Fruit fly (Drosophila melanogaster) whole organism, embryonic: ENCODE measurements around the gene COX7AL2.

Experiments used
- Atf-2 ChIP-seq: fragments of 200-800 bp; sonication (Bioruptor generic); optimal IDR thresholded peaks from 2 replicates; lab custom pipeline; 2016; ENCODE audit warnings: missing biosample characterization, missing genetic modification characterization
- C15 ChIP-seq: fragments of 200-800 bp; sonication (Bioruptor generic); IDR thresholded peaks from 3 replicates; pipeline ENCODE4 v1.3.6; 2022; ENCODE audit warnings: missing biosample characterization, missing genetic modification characterization
- CG11085 ChIP-seq: fragments of 200-800 bp; sonication (Bioruptor generic); IDR thresholded peaks from 2 replicates; pipeline ENCODE4 v1.3.6; 2022; ENCODE audit warnings: missing biosample characterization, missing genetic modification characterization
- CG11093 ChIP-seq: fragments of 200-800 bp; sonication (Bioruptor generic); IDR thresholded peaks from 3 replicates; pipeline ENCODE4 v1.3.6; 2022; ENCODE audit warnings: missing biosample characterization, missing genetic modification characterization
- CG12391 ChIP-seq: fragments of 200-800 bp; sonication (Bioruptor generic); optimal IDR thresholded peaks from 3 replicates; lab custom pipeline; 2018; ENCODE audit warnings: missing biosample characterization, mild to moderate bottlenecking, missing genetic modification characterization, moderate library complexity
- CG12659 ChIP-seq: fragments of 200-800 bp; sonication (Bioruptor generic); optimal IDR thresholded peaks from 3 replicates; lab custom pipeline; 2017; ENCODE audit warnings: mild to moderate bottlenecking, missing biosample characterization, missing genetic modification reagents, missing genetic modification characterization
- CG15269 ChIP-seq: fragments of 200-800 bp; sonication (Bioruptor generic); optimal IDR thresholded peaks from 2 replicates; lab custom pipeline; 2018; ENCODE audit warnings: missing biosample characterization, mild to moderate bottlenecking, missing genetic modification characterization, moderate library complexity
- CG15601 ChIP-seq: fragments of 200-800 bp; sonication (Bioruptor generic); optimal IDR thresholded peaks from 3 replicates; lab custom pipeline; 2019; ENCODE audit warnings: missing biosample characterization, mild to moderate bottlenecking, missing genetic modification characterization, moderate library complexity
- CG17568 ChIP-seq: fragments of 200-800 bp; sonication (Bioruptor generic); optimal IDR thresholded peaks from 2 replicates; lab custom pipeline; 2018; ENCODE audit warnings: missing biosample characterization, mild to moderate bottlenecking, missing genetic modification characterization, moderate library complexity
- CG2712 ChIP-seq: fragments of 200-800 bp; optimal IDR thresholded peaks from 3 replicates; lab custom pipeline; 2019; ENCODE audit warnings: missing biosample characterization, mild to moderate bottlenecking, missing genetic modification characterization, moderate library complexity
- CG30431 ChIP-seq: fragments of 200-800 bp; sonication (Bioruptor generic); optimal IDR thresholded peaks from 2 replicates; lab custom pipeline; 2017; ENCODE audit warnings: missing biosample characterization, missing genetic modification characterization
- CG31365 ChIP-seq: fragments of 200-800 bp; sonication (Bioruptor generic); optimal IDR thresholded peaks from 2 replicates; lab custom pipeline; 2018; ENCODE audit warnings: missing biosample characterization, mild to moderate bottlenecking, missing genetic modification characterization
- CG4282 ChIP-seq: fragments of 200-800 bp; sonication (Bioruptor generic); optimal IDR thresholded peaks from 2 replicates; lab custom pipeline; 2016; ENCODE audit warnings: missing biosample characterization, missing genetic modification characterization
- CG6175 ChIP-seq: fragments of 200-800 bp; sonication (Bioruptor generic); IDR thresholded peaks from 3 replicates; pipeline ENCODE4 v1.3.6; 2022; ENCODE audit warnings: missing biosample characterization, missing genetic modification characterization
- CG6654 ChIP-seq: fragments of 200-800 bp; sonication (Bioruptor generic); optimal IDR thresholded peaks from 2 replicates; lab custom pipeline; 2017; ENCODE audit warnings: missing biosample characterization, mild to moderate bottlenecking, missing genetic modification characterization
- CG7271 ChIP-seq: fragments of 200-800 bp; sonication (Bioruptor generic); optimal IDR thresholded peaks from 2 replicates; lab custom pipeline; 2018; ENCODE audit warnings: missing biosample characterization, mild to moderate bottlenecking, missing genetic modification characterization, moderate library complexity
- CG7357 ChIP-seq: fragments of 200-800 bp; sonication (Bioruptor generic); IDR thresholded peaks from 3 replicates; pipeline ENCODE4 v1.3.6; 2022; ENCODE audit warnings: missing biosample characterization, missing genetic modification characterization
- CG7839 ChIP-seq: fragments of 200-800 bp; sonication (Bioruptor generic); optimal IDR thresholded peaks from 3 replicates; lab custom pipeline; 2018; ENCODE audit warnings: missing biosample characterization, mild to moderate bottlenecking, missing genetic modification characterization, moderate library complexity
- Camta ChIP-seq: fragments of 200-800 bp; sonication (Bioruptor generic); optimal IDR thresholded peaks from 2 replicates; lab custom pipeline; 2016; ENCODE audit warnings: missing biosample characterization, missing genetic modification characterization
- Dip2 ChIP-seq: fragments of 200-800 bp; sonication (Bioruptor generic); IDR thresholded peaks from 2 replicates; pipeline ENCODE4 v1.3.6; 2022; ENCODE audit warnings: missing biosample characterization, missing genetic modification characterization
- Dll ChIP-seq: fragments of 200-800 bp; sonication (Bioruptor generic); IDR thresholded peaks from 4 replicates; pipeline ENCODE4 v1.3.6; 2022; ENCODE audit warnings: missing biosample characterization, missing genetic modification characterization; ENCODE audit not compliant: partially characterized antibody
- Jarid2 ChIP-seq: fragments of 200-800 bp; sonication (Bioruptor generic); optimal IDR thresholded peaks from 3 replicates; lab custom pipeline; 2017; ENCODE audit warnings: mild to moderate bottlenecking, missing biosample characterization, missing genetic modification reagents, missing genetic modification characterization
- Kr ChIP-seq: fragments of 200-800 bp; sonication (Bioruptor generic); optimal IDR thresholded peaks from 2 replicates; lab custom pipeline; 2017; ENCODE audit warnings: missing biosample characterization, mild to moderate bottlenecking, missing genetic modification characterization
- Max ChIP-seq: fragments of 200-800 bp; sonication (Bioruptor generic); optimal IDR thresholded peaks from 2 replicates; lab custom pipeline; 2016; ENCODE audit warnings: missing biosample characterization, mild to moderate bottlenecking, missing genetic modification characterization
- Myb ChIP-seq: fragments of 200-800 bp; sonication (Bioruptor generic); optimal IDR thresholded peaks from 2 replicates; lab custom pipeline; 2016; ENCODE audit warnings: missing biosample characterization, missing genetic modification characterization
- Neu2 ChIP-seq: fragments of 200-800 bp; sonication (Bioruptor generic); optimal IDR thresholded peaks from 3 replicates; lab custom pipeline; 2016; ENCODE audit warnings: missing biosample characterization, missing genetic modification characterization, borderline replicate concordance
- Six4 ChIP-seq: fragments of 200-800 bp; sonication (Bioruptor generic); optimal IDR thresholded peaks from 2 replicates; lab custom pipeline; 2016; ENCODE audit warnings: missing biosample characterization, missing genetic modification characterization
- Spps ChIP-seq: fragments of 200-800 bp; sonication (Bioruptor generic); optimal IDR thresholded peaks from 2 replicates; lab custom pipeline; 2018; ENCODE audit warnings: missing biosample characterization, mild to moderate bottlenecking, missing genetic modification characterization
- Trl ChIP-seq, 3 experiments: fragments of >200 bp in 2 of 3; fragments of 200-800 bp in 1 of 3; sonication (Bioruptor generic) in 1 of 3; optimal IDR thresholded peaks; 2 replicates in 1 of 3; 3 replicates in 2 of 3; lab custom pipeline; 2016 to 2017; ENCODE audit warnings: missing biosample characterization in 1 of 3, missing genetic modification characterization in 1 of 3
- Usf ChIP-seq: fragments of 200-800 bp; sonication (Bioruptor generic); optimal IDR thresholded peaks from 2 replicates; lab custom pipeline; 2017; ENCODE audit warnings: missing genotype, missing biosample characterization, missing genetic modification characterization
- Xbp1 ChIP-seq: fragments of 200-800 bp; sonication (Bioruptor generic); optimal IDR thresholded peaks from 3 replicates; lab custom pipeline; 2016; ENCODE audit warnings: missing biosample characterization, mild to moderate bottlenecking, missing genetic modification characterization
- ato ChIP-seq: fragments of 200-800 bp; sonication (Bioruptor generic); IDR thresholded peaks from 2 replicates; pipeline ENCODE4 v1.3.6; 2022; ENCODE audit warnings: missing biosample characterization, missing genetic modification characterization; ENCODE audit not compliant: partially characterized antibody
- bbx ChIP-seq: fragments of 200-800 bp; sonication (Bioruptor generic); IDR thresholded peaks from 2 replicates; pipeline ENCODE4 v1.3.6; 2022; ENCODE audit warnings: missing biosample characterization, missing genetic modification characterization; ENCODE audit not compliant: partially characterized antibody
- gcm ChIP-seq: fragments of 200-800 bp; sonication (Bioruptor generic); optimal IDR thresholded peaks from 2 replicates; lab custom pipeline; 2019; ENCODE audit warnings: missing biosample characterization, mild to moderate bottlenecking, missing genetic modification characterization, moderate library complexity
- grn ChIP-seq: fragments of 200-800 bp; sonication (Bioruptor generic); optimal IDR thresholded peaks from 3 replicates; lab custom pipeline; 2017; ENCODE audit warnings: missing biosample characterization, missing genetic modification characterization
- hb ChIP-seq: fragments of 200-800 bp; sonication (Bioruptor generic); IDR thresholded peaks from 3 replicates; pipeline ENCODE4 v1.3.6; 2022; ENCODE audit warnings: missing biosample characterization, missing genetic modification characterization; ENCODE audit not compliant: partially characterized antibody
- hkb ChIP-seq, 2 experiments: fragments of 200-800 bp in 1 of 2; fragments of >200 bp in 1 of 2; sonication (Bioruptor generic) in 1 of 2; IDR thresholded peaks in 1 of 2; optimal IDR thresholded peaks in 1 of 2; 2 replicates each; pipeline versions ENCODE4 v1.3.6 to Lab custom; 2017 to 2022; ENCODE audit warnings: missing biosample characterization in 1 of 2, missing genetic modification characterization in 1 of 2
- kni ChIP-seq: fragments of 200-800 bp; sonication (Bioruptor generic); optimal IDR thresholded peaks from 3 replicates; lab custom pipeline; 2017; ENCODE audit warnings: mild to moderate bottlenecking, missing biosample characterization, missing genetic modification reagents, missing genetic modification characterization
- mirr ChIP-seq: fragments of 200-800 bp; sonication (Bioruptor generic); optimal IDR thresholded peaks from 3 replicates; lab custom pipeline; 2018; ENCODE audit warnings: missing biosample characterization, mild to moderate bottlenecking, missing genetic modification characterization
- nmo ChIP-seq: fragments of 200-800 bp; sonication (Bioruptor generic); optimal IDR thresholded peaks from 2 replicates; lab custom pipeline; 2018; ENCODE audit warnings: missing biosample characterization, mild to moderate bottlenecking, missing genetic modification characterization, moderate library complexity
- peb ChIP-seq: fragments of 200-800 bp; sonication (Bioruptor generic); IDR thresholded peaks from 2 replicates; pipeline ENCODE4 v1.3.6; 2022; ENCODE audit warnings: missing biosample characterization, missing genetic modification characterization
- sc ChIP-seq, 3 experiments: fragments of >200 bp in 2 of 3; fragments of 200-800 bp in 1 of 3; sonication (Bioruptor generic) in 1 of 3; optimal IDR thresholded peaks; 2 replicates in 2 of 3; 3 replicates in 1 of 3; lab custom pipeline; 2017; ENCODE audit warnings: mild to moderate bottlenecking in 1 of 3, missing biosample characterization in 1 of 3, missing genetic modification characterization in 1 of 3, missing genetic modification reagents in 1 of 3
- sim ChIP-seq: fragments of 200-800 bp; sonication (Bioruptor generic); IDR thresholded peaks from 2 replicates; pipeline ENCODE4 v1.3.6; 2022; ENCODE audit warnings: missing biosample characterization, missing genetic modification characterization
- tup ChIP-seq: fragments of 200-800 bp; sonication (Bioruptor generic); optimal IDR thresholded peaks from 2 replicates; lab custom pipeline; 2016; ENCODE audit warnings: missing biosample characterization, mild to moderate bottlenecking, missing genetic modification characterization, moderate library complexity
- vnd ChIP-seq: fragments of 200-800 bp; sonication (Bioruptor generic); IDR thresholded peaks from 3 replicates; pipeline ENCODE4 v1.3.6; 2022; ENCODE audit warnings: missing biosample characterization, missing genetic modification characterization; ENCODE audit not compliant: partially characterized antibody
- zen ChIP-seq: fragments of 200-800 bp; sonication (Bioruptor generic); optimal IDR thresholded peaks from 3 replicates; lab custom pipeline; 2018; ENCODE audit warnings: missing biosample characterization, mild to moderate bottlenecking, missing genetic modification characterization, moderate library complexity

The COX7AL2 gene

dm6 chr2L:2164520-2165237 is 33.0 kb downstream of the COX7AL2 start (continued):
- no peak for TF ChIP-seq sc (optimal IDR thresholded peaks at IDR 0.05; lab: Kevin White, UChicago)
- TF ChIP-seq sc (GFP tag; optimal IDR thresholded peaks at IDR 0.05; lab: Kevin White, UChicago) = peak; percentile 29
- peak; percentile 60 for TF ChIP-seq Six4 (GFP tag; lab: Kevin White, UChicago)
- TF ChIP-seq CG6654 (GFP tag; lab: Kevin White, UChicago) = no peak
- no peak for TF ChIP-seq CG4282 (GFP tag; lab: Kevin White, UChicago)
- TF ChIP-seq bbx = no peak
- TF ChIP-seq C15 (GFP tag; lab: Robert Waterston, UW) = no peak
- TF ChIP-seq CG7271 (tag; lab: Kevin White, UChicago) = peak; percentile 65
- peak; percentile 55 for TF ChIP-seq Max (GFP tag; lab: Kevin White, UChicago)
- no peak for TF ChIP-seq CG15269 (tag; lab: Kevin White, UChicago)
- no peak for TF ChIP-seq Jarid2 (GFP tag; lab: Kevin White, UChicago)
- TF ChIP-seq tup = no peak
- TF ChIP-seq Trl (optimal IDR thresholded peaks at IDR 0.05; lab: Kevin White, UChicago) = peak in 1 of 2 experiments; percentile 20
- TF ChIP-seq Trl (GFP tag; optimal IDR thresholded peaks at IDR 0.05; lab: Kevin White, UChicago) = peak; percentile 82
- TF ChIP-seq CG31365 (tag; lab: Kevin White, UChicago) = no peak
- TF ChIP-seq Dll (GFP tag; lab: Robert Waterston, UW) = no peak
- peak; percentile 91 for TF ChIP-seq CG2712 (tag; lab: Kevin White, UChicago)
- TF ChIP-seq Kr (GFP tag; lab: Kevin White, UChicago) = peak; percentile 38
- no peak for TF ChIP-seq CG12659 (GFP tag; lab: Kevin White, UChicago)
- TF ChIP-seq grn (GFP tag; lab: Kevin White, UChicago) = peak; percentile 42
- TF ChIP-seq zen (tag; lab: Kevin White, UChicago) = peak; percentile 96
- no peak for TF ChIP-seq mirr (GFP tag; lab: Kevin White, UChicago)
- peak; percentile 38 for TF ChIP-seq Myb (GFP tag; lab: Kevin White, UChicago)
- TF ChIP-seq CG11085 (GFP tag; lab: Robert Waterston, UW) = no peak
- TF ChIP-seq peb = peak; percentile 63; the same call in 1 of the 2 replicates
- peak; percentile 59; the same call in 1 of the 2 replicates for TF ChIP-seq sim (GFP tag; lab: Robert Waterston, UW)
- peak; percentile 69 for TF ChIP-seq Usf (GFP tag; lab: Kevin White, UChicago)
- peak; percentile 72 for TF ChIP-seq CG15601 (tag; lab: Kevin White, UChicago)
- TF ChIP-seq Atf-2 (GFP tag; lab: Kevin White, UChicago) = peak; percentile 62
- no peak for TF ChIP-seq ato (GFP tag; lab: Robert Waterston, UW)
- peak; percentile 74 for TF ChIP-seq CG12391 (tag; lab: Kevin White, UChicago)
- TF ChIP-seq nmo (GFP tag; lab: Kevin White, UChicago) = peak; percentile 83
- peak; percentile 66 for TF ChIP-seq CG30431 (GFP tag; lab: Kevin White, UChicago)
- TF ChIP-seq vnd = no peak
- no peak for TF ChIP-seq Dip2 (GFP tag; lab: Robert Waterston, UW)
- TF ChIP-seq Xbp1 (GFP tag; lab: Kevin White, UChicago) = peak; percentile 67
- TF ChIP-seq hb (GFP tag; lab: Robert Waterston, UW) = no peak
- peak; percentile 59 for TF ChIP-seq CG7839
- TF ChIP-seq CG7357 (GFP tag; lab: Robert Waterston, UW) = peak; percentile 7; the same call in 1 of the 3 replicates
- TF ChIP-seq Neu2 (GFP tag; lab: Kevin White, UChicago) = peak; percentile 34
- TF ChIP-seq hkb (optimal IDR thresholded peaks at IDR 0.05; lab: Kevin White, UChicago) = no peak
- peak; percentile 54; the same call in 1 of the 2 replicates for TF ChIP-seq hkb (GFP tag; IDR thresholded peaks at IDR 0.05; lab: Robert Waterston, UW)
- no peak for TF ChIP-seq CG6175
- peak; percentile 94 for TF ChIP-seq kni (GFP tag; lab: Kevin White, UChicago)
- TF ChIP-seq Spps (tag; lab: Kevin White, UChicago) = peak; percentile 75
- TF ChIP-seq CG17568 (GFP tag; lab: Kevin White, UChicago) = peak; percentile 27
- peak; percentile 69 for TF ChIP-seq gcm (GFP tag; lab: Kevin White, UChicago)
- TF ChIP-seq Camta (GFP tag; lab: Kevin White, UChicago) = peak; percentile 39
- TF ChIP-seq CG11093 (GFP tag; lab: Robert Waterston, UW) = peak; percentile 54; the same call in 1 of the 3 replicates
